Worm (Caenorhabditis elegans) whole organism, L2 larva: Measurements from ENCODE around the gene T10H9.1.

ENCODE experiments used
- egl-27 ChIP-seq: sonication (generic microtip); optimal IDR thresholded peaks from 3 replicates; lab custom pipeline; 2017; ENCODE audit warnings: missing biosample characterization, missing genetic modification reagents, missing genetic modification characterization
- gmeb-1 ChIP-seq: fragments of 150-350 bp; optimal IDR thresholded peaks from 2 replicates; lab custom pipeline; 2014; ENCODE audit warnings: missing biosample characterization, missing genetic modification characterization
- mbf-1 ChIP-seq: sonication (generic microtip); optimal IDR thresholded peaks from 2 replicates; lab custom pipeline; 2017; ENCODE audit warnings: missing biosample characterization, missing genetic modification characterization
- nhr-10 ChIP-seq: sonication (generic microtip); optimal IDR thresholded peaks from 2 replicates; lab custom pipeline; 2017; ENCODE audit warnings: missing biosample characterization, missing genetic modification characterization
- nhr-11 ChIP-seq: fragments of 150-350 bp; optimal IDR thresholded peaks from 2 replicates; lab custom pipeline; 2014; ENCODE audit warnings: missing biosample characterization, missing genetic modification characterization
- nhr-237 ChIP-seq: fragments of 150-350 bp; optimal IDR thresholded peaks from 2 replicates; lab custom pipeline; 2014; ENCODE audit warnings: missing biosample characterization, missing genetic modification characterization
- nhr-25 ChIP-seq: fragments of 150-350 bp; sonication (generic microtip); optimal IDR thresholded peaks from 3 replicates; lab custom pipeline; 2014; ENCODE audit warnings: missing biosample characterization, missing genetic modification characterization
- nhr-77 ChIP-seq: fragments of 150-350 bp; optimal IDR thresholded peaks from 2 replicates; lab custom pipeline; 2014; ENCODE audit warnings: missing biosample characterization, missing genetic modification characterization
- snpc-4 ChIP-seq: fragments of 150-350 bp; optimal IDR thresholded peaks from 2 replicates; lab custom pipeline; 2014; ENCODE audit warnings: missing biosample characterization, missing genetic modification characterization
- unc-39 ChIP-seq: fragments of 150-350 bp; optimal IDR thresholded peaks from 2 replicates; lab custom pipeline; 2014; ENCODE audit warnings: missing biosample characterization, missing genetic modification characterization
- unc-62 ChIP-seq: fragments of 150-350 bp; optimal IDR thresholded peaks from 2 replicates; lab custom pipeline; 2014; ENCODE audit warnings: missing biosample characterization, missing genetic modification reagents, missing genetic modification characterization

- TF ChIP-seq egl-27 (tag; lab: Kevin White, UChicago), result no peak
- no peak for TF ChIP-seq nhr-25 (tag; lab: Kevin White, UChicago)
- no peak for TF ChIP-seq gmeb-1 (tag; lab: Kevin White, UChicago)
- no peak for TF ChIP-seq snpc-4 (tag; lab: Kevin White, UChicago)
- TF ChIP-seq unc-39, result no peak
- TF ChIP-seq nhr-77 (tag; lab: Kevin White, UChicago), result no peak
- no peak for TF ChIP-seq unc-62 (GFP tag; lab: Kevin White, UChicago)
- no peak for TF ChIP-seq nhr-237 (tag; lab: Kevin White, UChicago)
- no peak for TF ChIP-seq nhr-10 (tag; lab: Kevin White, UChicago)
- TF ChIP-seq mbf-1, result no peak
- no peak for TF ChIP-seq nhr-11 (tag; lab: Kevin White, UChicago)
These were observed 32.1 kb downstream of the T10H9.1 start, which contains the start of gene egl-46 for ce11 chrV:6681501-6681900.
